Worm (Caenorhabditis elegans) whole organism, late embryonic: Measurements from ENCODE around the gene F59A6.3.

ENCODE experiments used
- ceh-24 ChIP-seq: sonication (generic microtip); optimal IDR thresholded peaks from 2 replicates; lab custom pipeline; 2016; ENCODE audit warnings: mild to moderate bottlenecking, missing genetic modification characterization, missing compliant biosample characterization
- ceh-31 ChIP-seq: sonication (generic microtip); optimal IDR thresholded peaks from 2 replicates; lab custom pipeline; 2016; ENCODE audit warnings: missing genetic modification characterization, missing compliant biosample characterization
- dmd-4 ChIP-seq: sonication (generic microtip); optimal IDR thresholded peaks from 2 replicates; lab custom pipeline; 2016; ENCODE audit warnings: borderline replicate concordance, missing genetic modification characterization, missing compliant biosample characterization
- fkh-10 ChIP-seq: fragments of 150-350 bp; optimal IDR thresholded peaks from 2 replicates; lab custom pipeline; 2014; ENCODE audit warnings: missing biosample characterization, missing genetic modification reagents, missing genetic modification characterization
- hlh-15 ChIP-seq: sonication (generic microtip); optimal IDR thresholded peaks from 2 replicates; lab custom pipeline; 2016; ENCODE audit warnings: missing genetic modification characterization, missing compliant biosample characterization
- pha-2 ChIP-seq: sonication (generic microtip); optimal IDR thresholded peaks from 2 replicates; lab custom pipeline; 2017; ENCODE audit warnings: mild to moderate bottlenecking, missing genetic modification characterization, missing compliant biosample characterization
- pha-4 ChIP-seq: fragments of 150-350 bp; optimal IDR thresholded peaks from 2 replicates; lab custom pipeline; 2018; ENCODE audit warnings: missing biosample characterization, missing genetic modification reagents, missing genetic modification characterization
- pqm-1 ChIP-seq: sonication (generic microtip); optimal IDR thresholded peaks from 2 replicates; lab custom pipeline; 2016; ENCODE audit warnings: missing genetic modification characterization, missing compliant biosample characterization
- sox-4 ChIP-seq: sonication (generic microtip); optimal IDR thresholded peaks from 2 replicates; lab custom pipeline; 2017; ENCODE audit warnings: mild to moderate bottlenecking, missing genetic modification characterization, inconsistent platforms, missing compliant biosample characterization
- unc-86 ChIP-seq: sonication (generic microtip); optimal IDR thresholded peaks from 2 replicates; lab custom pipeline; 2016; ENCODE audit warnings: missing genetic modification characterization, missing compliant biosample characterization

DNA sequence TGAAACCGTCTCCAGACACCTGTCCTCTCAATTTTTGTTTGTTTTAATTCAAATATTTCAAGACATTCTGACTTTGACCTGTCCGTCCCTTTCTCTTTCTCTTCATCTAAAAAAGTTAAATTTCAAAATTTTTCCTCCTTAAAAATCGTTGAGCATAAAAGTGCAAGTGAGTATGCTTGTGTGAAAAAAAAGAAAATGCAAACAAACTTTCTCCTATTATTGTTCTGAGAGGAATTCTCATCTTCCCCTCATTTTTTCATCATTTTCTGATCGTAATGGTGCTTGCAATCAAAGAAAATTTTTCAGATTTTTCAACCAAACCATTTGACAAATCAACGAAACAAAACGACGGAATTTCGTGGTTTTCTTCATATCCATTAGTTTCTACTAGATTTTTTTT, 39.3 kb upstream of the F59A6.3 start, which contains the start of gene shc-2:
- no peak for TF ChIP-seq unc-86 (tag; lab: Kevin White, UChicago)
- no peak for TF ChIP-seq sox-4 (tag; lab: Kevin White, UChicago)
- TF ChIP-seq pqm-1 (tag; lab: Kevin White, UChicago), result no peak
- no peak for TF ChIP-seq ceh-31 (tag; lab: Kevin White, UChicago)
- TF ChIP-seq dmd-4 (tag; lab: Kevin White, UChicago), result no peak
- no peak for TF ChIP-seq ceh-24 (tag; lab: Kevin White, UChicago)
- TF ChIP-seq pha-4 (tag; lab: Kevin White, UChicago), result no peak
- no peak for TF ChIP-seq fkh-10
- TF ChIP-seq hlh-15, result no peak
- no peak for TF ChIP-seq pha-2 (tag; lab: Kevin White, UChicago)
